Worm (Caenorhabditis elegans): ENCODE results near the gene K03A1.4.

- TF ChIP-seq M03D4.4 (tag; optimal IDR thresholded peaks at IDR 0.05), result peak; percentile 61
- no peak for TF ChIP-seq nhr-76 (tag; optimal IDR thresholded peaks at IDR 0.05)
- peak; percentile 73 for TF ChIP-seq ztf-11 (tag; optimal IDR thresholded peaks at IDR 0.05)
- TF ChIP-seq unc-39 (tag; optimal IDR thresholded peaks at IDR 0.05), result peak; percentile 86
- TF ChIP-seq snpc-4 (tag; optimal IDR thresholded peaks at IDR 0.05), result no peak
- peak; percentile 78 for TF ChIP-seq unc-62 (GFP tag; optimal IDR thresholded peaks at IDR 0.05)
- peak; percentile 15 for TF ChIP-seq ceh-83 (GFP tag; optimal IDR thresholded peaks at IDR 0.05)
- TF ChIP-seq nhr-237 (tag; optimal IDR thresholded peaks at IDR 0.05), result peak; percentile 68
- no peak for TF ChIP-seq blmp-1 (tag; optimal IDR thresholded peaks at IDR 0.05)
- no peak for TF ChIP-seq nhr-28 (tag; optimal IDR thresholded peaks at IDR 0.05)
- TF ChIP-seq zip-8 (tag; optimal IDR thresholded peaks at IDR 0.05), result no peak
- peak; percentile 54 for TF ChIP-seq lin-32 (GFP tag; optimal IDR thresholded peaks at IDR 0.05)
These were observed 33.8 kb downstream of the K03A1.4 start for ce11 chrX:7264591-7265306.
